Fruit fly (Drosophila melanogaster) whole organism, embryonic: ENCODE results near the gene CG6961.

ENCODE experiments used
- Adf1 ChIP-seq: fragments of 200-800 bp; sonication (Bioruptor generic); IDR thresholded peaks from 2 replicates; pipeline ENCODE4 v1.3.6; 2022; ENCODE audit warnings: missing biosample characterization, missing genetic modification characterization
- Aef1 ChIP-seq: fragments of 200-800 bp; sonication (Bioruptor generic); IDR thresholded peaks from 3 replicates; pipeline ENCODE4 v1.3.6; 2022; ENCODE audit warnings: missing biosample characterization, missing genetic modification characterization
- Antp ChIP-seq: fragments of 200-800 bp; sonication (Bioruptor generic); optimal IDR thresholded peaks from 3 replicates; lab custom pipeline; 2016; ENCODE audit warnings: missing biosample characterization, missing genetic modification characterization
- Bteb2 ChIP-seq: fragments of 200-800 bp; sonication (Bioruptor generic); optimal IDR thresholded peaks from 2 replicates; lab custom pipeline; 2016; ENCODE audit warnings: missing biosample characterization, missing genetic modification characterization
- CG10543 ChIP-seq: fragments of 200-800 bp; sonication (Bioruptor generic); optimal IDR thresholded peaks from 3 replicates; lab custom pipeline; 2017; ENCODE audit warnings: missing biosample characterization, mild to moderate bottlenecking, missing genetic modification characterization, moderate library complexity
- CG14050 ChIP-seq: fragments of 200-800 bp; sonication (Bioruptor generic); IDR thresholded peaks from 3 replicates; pipeline ENCODE4 v1.3.6; 2022; ENCODE audit warnings: missing biosample characterization, missing genetic modification characterization
- CG14710 ChIP-seq: fragments of 200-800 bp; sonication (Bioruptor generic); optimal IDR thresholded peaks from 3 replicates; lab custom pipeline; 2019; ENCODE audit warnings: missing biosample characterization, mild to moderate bottlenecking, missing genetic modification characterization, moderate library complexity
- CG14860 ChIP-seq: fragments of 200-800 bp; sonication (Bioruptor generic); IDR thresholded peaks from 3 replicates; pipeline ENCODE4 v1.3.6; 2022; ENCODE audit warnings: missing biosample characterization, missing genetic modification characterization; ENCODE audit not compliant: partially characterized antibody
- CG15269 ChIP-seq: fragments of 200-800 bp; sonication (Bioruptor generic); optimal IDR thresholded peaks from 2 replicates; lab custom pipeline; 2018; ENCODE audit warnings: missing biosample characterization, mild to moderate bottlenecking, missing genetic modification characterization, moderate library complexity
- CG16813 ChIP-seq: fragments of 200-800 bp; sonication (Bioruptor generic); IDR thresholded peaks from 3 replicates; pipeline ENCODE4 v1.3.6; 2022; ENCODE audit warnings: missing biosample characterization, missing genetic modification characterization; ENCODE audit not compliant: partially characterized antibody
- CG30431 ChIP-seq: fragments of 200-800 bp; sonication (Bioruptor generic); optimal IDR thresholded peaks from 2 replicates; lab custom pipeline; 2017; ENCODE audit warnings: missing biosample characterization, missing genetic modification characterization
- CG3281 ChIP-seq: fragments of 200-800 bp; sonication (Bioruptor generic); optimal IDR thresholded peaks from 3 replicates; lab custom pipeline; 2017; ENCODE audit warnings: missing biosample characterization, mild to moderate bottlenecking, missing genetic modification characterization
- CG4404 ChIP-seq: fragments of 200-800 bp; sonication (Bioruptor generic); IDR thresholded peaks from 2 replicates; pipeline ENCODE4 v1.3.6; 2022; ENCODE audit warnings: missing biosample characterization, missing genetic modification characterization
- CG6689 ChIP-seq: fragments of 200-800 bp; sonication (Bioruptor generic); IDR thresholded peaks from 2 replicates; pipeline ENCODE4 v1.3.6; 2022; ENCODE audit warnings: missing biosample characterization, missing genetic modification characterization
- CG7786 ChIP-seq: fragments of 200-800 bp; sonication (Bioruptor generic); optimal IDR thresholded peaks from 2 replicates; lab custom pipeline; 2016; ENCODE audit warnings: missing biosample characterization, missing genetic modification characterization
- CG8281 ChIP-seq: fragments of 200-800 bp; sonication (Bioruptor generic); optimal IDR thresholded peaks from 2 replicates; lab custom pipeline; 2018; ENCODE audit warnings: missing biosample characterization, mild to moderate bottlenecking, missing genetic modification characterization, moderate library complexity
- CG8290 ChIP-seq, 3 experiments: fragments of 200-800 bp; sonication (Bioruptor generic); optimal IDR thresholded peaks; 2 replicates each; lab custom pipeline; 2016 to 2019; ENCODE audit warnings: missing biosample characterization in 3 of 3, missing genetic modification characterization in 3 of 3, mild to moderate bottlenecking in 2 of 3, moderate library complexity in 1 of 3
- CG8359 ChIP-seq: fragments of 200-800 bp; sonication (Bioruptor generic); optimal IDR thresholded peaks from 2 replicates; lab custom pipeline; 2017; ENCODE audit warnings: missing biosample characterization, mild to moderate bottlenecking, missing genetic modification characterization, borderline replicate concordance
- CoRest ChIP-seq: fragments of 200-800 bp; sonication (Bioruptor generic); optimal IDR thresholded peaks from 3 replicates; lab custom pipeline; 2018; ENCODE audit warnings: missing biosample characterization, mild to moderate bottlenecking, missing genetic modification characterization, moderate library complexity
- D19B ChIP-seq: fragments of 200-800 bp; sonication (Bioruptor generic); optimal IDR thresholded peaks from 2 replicates; lab custom pipeline; 2017; ENCODE audit warnings: missing biosample characterization, mild to moderate bottlenecking, missing genetic modification characterization
- Dbx ChIP-seq: fragments of 200-800 bp; sonication (Bioruptor generic); IDR thresholded peaks from 3 replicates; pipeline ENCODE4 v1.3.6; 2022; ENCODE audit warnings: missing biosample characterization, missing genetic modification characterization
- Drgx ChIP-seq: fragments of 200-800 bp; sonication (Bioruptor generic); IDR thresholded peaks from 2 replicates; pipeline ENCODE4 v1.3.6; 2022; ENCODE audit warnings: missing biosample characterization, missing genetic modification characterization
- Fer1 ChIP-seq: fragments of 200-800 bp; sonication (Bioruptor generic); optimal IDR thresholded peaks from 2 replicates; lab custom pipeline; 2017; ENCODE audit warnings: missing biosample characterization, mild to moderate bottlenecking, missing genetic modification characterization
- HmgZ ChIP-seq: fragments of 200-800 bp; sonication (Bioruptor generic); optimal IDR thresholded peaks from 2 replicates; lab custom pipeline; 2018; ENCODE audit warnings: missing biosample characterization, mild to moderate bottlenecking, missing genetic modification characterization
- Hr78 ChIP-seq, 2 experiments: fragments of 200-800 bp in 1 of 2; fragments of >200 bp in 1 of 2; sonication (Bioruptor generic) in 1 of 2; optimal IDR thresholded peaks; 2 replicates each; lab custom pipeline; 2017 to 2019; ENCODE audit warnings: missing biosample characterization in 2 of 2, missing genetic modification characterization in 2 of 2, mild to moderate bottlenecking in 1 of 2, moderate library complexity in 1 of 2
- Jarid2 ChIP-seq: fragments of 200-800 bp; sonication (Bioruptor generic); optimal IDR thresholded peaks from 3 replicates; lab custom pipeline; 2017; ENCODE audit warnings: mild to moderate bottlenecking, missing biosample characterization, missing genetic modification reagents, missing genetic modification characterization
- MTF-1 ChIP-seq: fragments of 200-800 bp; sonication (Bioruptor generic); optimal IDR thresholded peaks from 2 replicates; lab custom pipeline; 2018; ENCODE audit warnings: missing biosample characterization, mild to moderate bottlenecking, missing genetic modification characterization, borderline replicate concordance
- NfI ChIP-seq: fragments of 200-800 bp; sonication (Bioruptor generic); optimal IDR thresholded peaks from 3 replicates; lab custom pipeline; 2018; ENCODE audit warnings: missing biosample characterization, mild to moderate bottlenecking, missing genetic modification characterization, moderate library complexity
- Poxn ChIP-seq: fragments of 200-800 bp; sonication (Bioruptor generic); IDR thresholded peaks from 2 replicates; pipeline ENCODE4 v1.3.6; 2022; ENCODE audit warnings: missing biosample characterization, missing genetic modification characterization
- Stat92E ChIP-seq, 3 experiments: fragments of >200 bp in 2 of 3; fragments of 200-800 bp in 1 of 3; sonication (Bioruptor generic) in 1 of 3; optimal IDR thresholded peaks; 2 replicates each; lab custom pipeline; 2017 to 2019; ENCODE audit warnings: missing biosample characterization in 3 of 3, missing genetic modification characterization in 3 of 3, mild to moderate bottlenecking in 1 of 3, moderate library complexity in 1 of 3
- Tbp ChIP-seq: fragments of >200 bp; optimal IDR thresholded peaks from 2 replicates; lab custom pipeline; 2018; ENCODE audit warnings: missing biosample characterization, missing genetic modification characterization
- ap ChIP-seq: fragments of 200-800 bp; sonication (Bioruptor generic); IDR thresholded peaks from 2 replicates; pipeline ENCODE4 v1.3.6; 2022; ENCODE audit warnings: missing biosample characterization, missing genetic modification characterization
- ato ChIP-seq: fragments of 200-800 bp; sonication (Bioruptor generic); IDR thresholded peaks from 2 replicates; pipeline ENCODE4 v1.3.6; 2022; ENCODE audit warnings: missing biosample characterization, missing genetic modification characterization; ENCODE audit not compliant: partially characterized antibody
- bcd ChIP-seq: fragments of 200-800 bp; sonication (Bioruptor generic); optimal IDR thresholded peaks from 2 replicates; lab custom pipeline; 2017; ENCODE audit warnings: missing biosample characterization, mild to moderate bottlenecking, missing genetic modification characterization
- danr ChIP-seq: fragments of 200-800 bp; sonication (Bioruptor generic); IDR thresholded peaks from 2 replicates; pipeline ENCODE4 v1.3.6; 2022; ENCODE audit warnings: missing biosample characterization, missing genetic modification characterization
- fd96Cb ChIP-seq: fragments of 200-800 bp; sonication (Bioruptor generic); optimal IDR thresholded peaks from 2 replicates; lab custom pipeline; 2018; ENCODE audit warnings: missing biosample characterization, mild to moderate bottlenecking, missing genetic modification characterization, moderate library complexity
- grau ChIP-seq: fragments of 200-800 bp; optimal IDR thresholded peaks from 3 replicates; lab custom pipeline; 2019; ENCODE audit warnings: missing biosample characterization, mild to moderate bottlenecking, missing genetic modification characterization, moderate library complexity
- grn ChIP-seq: fragments of 200-800 bp; sonication (Bioruptor generic); optimal IDR thresholded peaks from 3 replicates; lab custom pipeline; 2017; ENCODE audit warnings: missing biosample characterization, missing genetic modification characterization
- kni ChIP-seq: fragments of 200-800 bp; sonication (Bioruptor generic); optimal IDR thresholded peaks from 3 replicates; lab custom pipeline; 2017; ENCODE audit warnings: mild to moderate bottlenecking, missing biosample characterization, missing genetic modification reagents, missing genetic modification characterization
- knrl ChIP-seq: fragments of 200-800 bp; sonication (Bioruptor generic); IDR thresholded peaks from 3 replicates; pipeline ENCODE4 v1.3.6; 2022; ENCODE audit warnings: missing biosample characterization, missing genetic modification characterization; ENCODE audit not compliant: partially characterized antibody
- nerfin-1 ChIP-seq: fragments of 200-800 bp; sonication (Bioruptor generic); optimal IDR thresholded peaks from 3 replicates; lab custom pipeline; 2019; ENCODE audit warnings: missing biosample characterization, mild to moderate bottlenecking, missing genetic modification characterization, moderate library complexity
- nmo ChIP-seq: fragments of 200-800 bp; sonication (Bioruptor generic); optimal IDR thresholded peaks from 2 replicates; lab custom pipeline; 2018; ENCODE audit warnings: missing biosample characterization, mild to moderate bottlenecking, missing genetic modification characterization, moderate library complexity
- nom ChIP-seq: fragments of 200-800 bp; sonication (Bioruptor generic); optimal IDR thresholded peaks from 2 replicates; lab custom pipeline; 2017; ENCODE audit warnings: missing biosample characterization, missing genetic modification characterization, mild to moderate bottlenecking, moderate library complexity, missing genetic modification reagents
- ranshi ChIP-seq: fragments of 200-800 bp; sonication (Bioruptor generic); IDR thresholded peaks from 2 replicates; pipeline ENCODE4 v1.3.6; 2022; ENCODE audit warnings: missing biosample characterization, missing genetic modification characterization
- scrt ChIP-seq: fragments of 200-800 bp; sonication (Bioruptor generic); optimal IDR thresholded peaks from 2 replicates; lab custom pipeline; 2018; ENCODE audit warnings: missing biosample characterization, mild to moderate bottlenecking, missing genetic modification characterization, moderate library complexity
- sens ChIP-seq: fragments of 200-800 bp; sonication (Bioruptor generic); peaks from one replicate; lab custom pipeline; 2016; ENCODE audit warnings: missing biosample characterization, missing genetic modification characterization
- slp2 ChIP-seq: fragments of 200-800 bp; sonication (Bioruptor generic); optimal IDR thresholded peaks from 2 replicates; lab custom pipeline; 2016; ENCODE audit warnings: missing biosample characterization, missing genetic modification characterization
- toy ChIP-seq: fragments of 200-800 bp; sonication (Bioruptor generic); IDR thresholded peaks from 2 replicates; pipeline ENCODE4 v1.3.6; 2022; ENCODE audit warnings: missing biosample characterization, missing genetic modification characterization
- vnd ChIP-seq: fragments of 200-800 bp; sonication (Bioruptor generic); IDR thresholded peaks from 3 replicates; pipeline ENCODE4 v1.3.6; 2022; ENCODE audit warnings: missing biosample characterization, missing genetic modification characterization; ENCODE audit not compliant: partially characterized antibody

Gene CG6961

DNA sequence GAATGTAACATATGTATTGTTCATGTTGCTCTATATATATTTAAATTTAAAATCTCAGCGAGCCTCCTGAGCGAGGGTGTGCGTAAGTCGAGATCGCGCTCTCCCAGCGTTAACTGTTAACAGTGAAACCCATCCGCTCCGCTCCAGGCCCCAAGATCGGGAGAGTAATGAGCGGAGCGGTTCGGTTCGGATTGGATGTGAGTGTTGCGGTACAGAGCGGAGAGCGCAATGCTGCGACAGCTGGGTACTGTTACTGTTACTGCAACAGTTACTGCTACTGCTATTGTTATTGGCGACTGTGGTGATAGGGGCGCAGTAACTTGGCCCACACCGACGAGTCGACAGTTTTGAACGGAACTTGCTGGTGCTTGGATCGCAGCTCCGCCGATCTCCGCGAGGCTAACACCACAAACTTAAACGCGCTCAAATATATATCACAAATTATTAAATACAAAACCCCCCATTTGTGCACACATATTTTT, 44.4 kb upstream of the CG6961 start, which contains the start of gene Pvf1 (continued):
- TF ChIP-seq Fer1 (GFP tag; lab: Kevin White, UChicago), result peak; percentile 31
- peak; percentile 36 for TF ChIP-seq CG15269 (tag; lab: Kevin White, UChicago)
- no peak for TF ChIP-seq Aef1
- no peak for TF ChIP-seq CG16813 (GFP tag; lab: Robert Waterston, UW)
- TF ChIP-seq Adf1, result peak; percentile 25; the same call in 1 of the 2 replicates
- TF ChIP-seq Drgx (GFP tag; lab: Robert Waterston, UW), result 0 out of 2 replicates have a peak, but pooled peaks have one; percentile 15
- TF ChIP-seq MTF-1, result no peak
- no peak for TF ChIP-seq ap (GFP tag; lab: Robert Waterston, UW)
- no peak for TF ChIP-seq slp2 (GFP tag; lab: Kevin White, UChicago)
- peak; percentile 26 for TF ChIP-seq CG3281 (GFP tag; lab: Kevin White, UChicago)
- no peak for TF ChIP-seq Tbp (GFP tag; lab: Kevin White, UChicago)
- no peak for TF ChIP-seq ranshi (GFP tag; lab: Robert Waterston, UW)
- no peak for TF ChIP-seq CG30431 (GFP tag; lab: Kevin White, UChicago)
- TF ChIP-seq CG14860, result no peak
- TF ChIP-seq CG8359, result no peak
- TF ChIP-seq fd96Cb (tag; lab: Kevin White, UChicago), result no peak
- TF ChIP-seq CG8290 (GFP tag; optimal IDR thresholded peaks at IDR 0.05; lab: Kevin White, UChicago), result no peak
- TF ChIP-seq CG8290 (tag; optimal IDR thresholded peaks at IDR 0.05; lab: Kevin White, UChicago), result no peak
- peak; percentile 12; the same call in 1 of the 3 replicates for TF ChIP-seq Dbx (GFP tag; lab: Robert Waterston, UW)
- TF ChIP-seq kni (GFP tag; lab: Kevin White, UChicago), result peak; percentile 25
- TF ChIP-seq nom, result peak; percentile 64
- TF ChIP-seq danr (GFP tag; lab: Robert Waterston, UW), result no peak
- peak; percentile 80 for TF ChIP-seq Jarid2
- peak; percentile 80 for TF ChIP-seq sens (GFP tag; lab: Kevin White, UChicago)
- TF ChIP-seq CG10543 (GFP tag; lab: Kevin White, UChicago), result no peak
- no peak for TF ChIP-seq vnd
- no peak for TF ChIP-seq Poxn (GFP tag; lab: Robert Waterston, UW)
- TF ChIP-seq ato (GFP tag; lab: Robert Waterston, UW), result no peak
- no peak for TF ChIP-seq scrt (GFP tag; lab: Kevin White, UChicago)
- TF ChIP-seq grau, result no peak
- peak; percentile 29 for TF ChIP-seq CG8281
- TF ChIP-seq Bteb2, result no peak
- TF ChIP-seq CG6689 (GFP tag; lab: Robert Waterston, UW), result no peak
- no peak for TF ChIP-seq nerfin-1 (tag; lab: Kevin White, UChicago)
- no peak for TF ChIP-seq Antp
- TF ChIP-seq Hr78 (GFP tag; optimal IDR thresholded peaks at IDR 0.05; lab: Kevin White, UChicago), result no peak
- TF ChIP-seq CG4404 (GFP tag; lab: Robert Waterston, UW), result no peak
- TF ChIP-seq knrl (GFP tag; lab: Robert Waterston, UW), result no peak
- no peak for TF ChIP-seq NfI (GFP tag; lab: Kevin White, UChicago)
- TF ChIP-seq toy, result no peak
- TF ChIP-seq nmo, result no peak
- TF ChIP-seq CoRest, result no peak
- TF ChIP-seq CG14710 (tag; lab: Kevin White, UChicago), result no peak
- TF ChIP-seq Stat92E (GFP tag; optimal IDR thresholded peaks at IDR 0.05; lab: Kevin White, UChicago), result no peak
- no peak for TF ChIP-seq CG7786 (GFP tag; lab: Kevin White, UChicago)
- TF ChIP-seq D19B (GFP tag; lab: Kevin White, UChicago), result peak; percentile 92
- TF ChIP-seq HmgZ (tag; lab: Kevin White, UChicago), result peak; percentile 25
- TF ChIP-seq bcd (GFP tag; lab: Kevin White, UChicago), result no peak
- TF ChIP-seq grn (GFP tag; lab: Kevin White, UChicago), result no peak
- TF ChIP-seq CG14050 (GFP tag; lab: Robert Waterston, UW), result peak; percentile 70; the same call in 2 of the 3 replicates
